Fruit fly (Drosophila melanogaster): Measurements from ENCODE around the gene CG42831.
A peak's percentile ranks its signal among the peaks of the same experiment; 100 is the strongest.

Gene CG42831

dm6 chr3L:10810539-10811443 lies 3.8 kb upstream of the CG42831 start (continued):
- TF ChIP-seq CG5245 (GFP tag; optimal IDR thresholded peaks at IDR 0.05) (no peak), pros (GFP tag; optimal IDR thresholded peaks at IDR 0.05) (peak; percentile 91), CG6689 (GFP tag; IDR thresholded peaks at IDR 0.05) (peak; percentile 57), nerfin-1 (tag; optimal IDR thresholded peaks at IDR 0.05) (peak; percentile 40), cad (GFP tag; optimal IDR thresholded peaks at IDR 0.05) (no peak), CG7963 (GFP tag; IDR thresholded peaks at IDR 0.05; ENCODE audit: partially characterized antibody) (no peak), CG11696 (GFP tag; IDR thresholded peaks at IDR 0.05) (0 out of 2 replicates have a peak, but pooled peaks have one; percentile 26), Rx (GFP tag; IDR thresholded peaks at IDR 0.05) (peak; percentile 20; the same call in 1 of the 2 replicates), Dfd (GFP tag; optimal IDR thresholded peaks at IDR 0.05) (no peak), ssp (GFP tag; IDR thresholded peaks at IDR 0.05) (peak; percentile 61), ken (GFP tag; IDR thresholded peaks at IDR 0.05) (peak; percentile 31; the same call in 1 of the 3 replicates), CG3838 (GFP tag; optimal IDR thresholded peaks at IDR 0.05) (no peak), exex (tag; optimal IDR thresholded peaks at IDR 0.05) (peak; percentile 40), CG32767 (GFP tag; IDR thresholded peaks at IDR 0.05) (peak; percentile 59; the same call in 1 of the 2 replicates), abd-A (tag; optimal IDR thresholded peaks at IDR 0.05) (peak; percentile 95), lmd (GFP tag; IDR thresholded peaks at IDR 0.05) (peak; percentile 53), sc (optimal IDR thresholded peaks at IDR 0.05) (no peak), sc (GFP tag; optimal IDR thresholded peaks at IDR 0.05) (peak; percentile 50), dati (GFP tag; IDR thresholded peaks at IDR 0.05) (no peak), Fer1 (GFP tag; optimal IDR thresholded peaks at IDR 0.05) (peak; percentile 88), CG14014 (GFP tag; IDR thresholded peaks at IDR 0.05) (peak; percentile 34; the same call in 1 of the 2 replicates), kni (GFP tag; optimal IDR thresholded peaks at IDR 0.05) (no peak), CG17829 (tag; optimal IDR thresholded peaks at IDR 0.05) (peak; percentile 50), da (GFP tag; optimal IDR thresholded peaks at IDR 0.05) (no peak), ewg (GFP tag; optimal IDR thresholded peaks at IDR 0.05) (peak; percentile 59), HLH54F (GFP tag; optimal IDR thresholded peaks at IDR 0.05) (no peak), schlank (tag; optimal IDR thresholded peaks at IDR 0.05) (no peak), CG6272 (GFP tag; IDR thresholded peaks at IDR 0.05) (no peak), CG2129 (GFP tag; IDR thresholded peaks at IDR 0.05; ENCODE audit: partially characterized antibody) (no peak), CG3065 (GFP tag; optimal IDR thresholded peaks at IDR 0.05) (no peak), Hr39 (optimal IDR thresholded peaks at IDR 0.05) (no peak), CG4424 (GFP tag; optimal IDR thresholded peaks at IDR 0.05) (peak; percentile 70), H15 (GFP tag; IDR thresholded peaks at IDR 0.05) (peak; percentile 57; the same call in 1 of the 3 replicates), CG11560 (tag; IDR thresholded peaks at IDR 0.05) (no peak), Dp (GFP tag; optimal IDR thresholded peaks at IDR 0.05) (peak; percentile 9), eve (GFP tag; optimal IDR thresholded peaks at IDR 0.05) (peak in 1 of 2 experiments; percentile 84), pb (GFP tag; optimal IDR thresholded peaks at IDR 0.05) (no peak), D (optimal IDR thresholded peaks at IDR 0.05) (no peak), D (GFP tag; optimal IDR thresholded peaks at IDR 0.05) (peak; percentile 63), CG1647 (GFP tag; optimal IDR thresholded peaks at IDR 0.05) (no peak), Oaz (GFP tag; IDR thresholded peaks at IDR 0.05) (no peak), GATAe (GFP tag; conservative IDR thresholded peaks at IDR 0.05) (no peak), Abd-B (GFP tag; optimal IDR thresholded peaks at IDR 0.05) (peak; percentile 31), CG7556 (GFP tag; optimal IDR thresholded peaks at IDR 0.05) (peak; percentile 89), dysf (GFP tag; IDR thresholded peaks at IDR 0.05) (peak; percentile 77), CG9876 (GFP tag; optimal IDR thresholded peaks at IDR 0.05) (no peak), btn (GFP tag; optimal IDR thresholded peaks at IDR 0.05) (no peak), ab (GFP tag; optimal IDR thresholded peaks at IDR 0.05) (no peak), CG3281 (GFP tag; optimal IDR thresholded peaks at IDR 0.05) (peak; percentile 72), CG9609 (GFP tag; optimal IDR thresholded peaks at IDR 0.05) (no peak), E2f2 (GFP tag; IDR thresholded peaks at IDR 0.05) (peak; percentile 44; the same call in 1 of the 2 replicates)

Measured in whole organism, embryonic.